Fruit fly (Drosophila melanogaster): ENCODE data around the gene CG32219.

Gene CG32219

DNA sequence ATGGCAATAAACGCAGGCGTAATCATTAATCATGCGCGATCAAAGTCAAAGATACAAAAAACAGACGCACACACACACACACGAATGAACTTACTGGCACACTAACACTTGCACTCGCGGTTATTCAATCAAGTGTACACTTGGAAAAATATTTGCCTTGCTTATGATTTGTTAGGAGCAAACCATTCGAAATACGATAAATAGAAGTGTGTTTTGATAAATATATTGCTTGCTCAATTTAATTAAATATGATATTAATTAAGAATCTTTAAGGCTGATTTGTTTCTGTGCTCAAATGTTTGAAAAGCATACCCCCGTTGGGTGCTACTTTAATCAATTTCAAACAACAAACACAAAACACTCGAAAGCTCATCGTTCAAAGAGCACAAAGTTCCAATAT, 5.5 kb downstream of the CG32219 start (continued):
- peak; percentile 8 for TF ChIP-seq cwo (GFP tag; optimal IDR thresholded peaks at IDR 0.05)
- no peak for TF ChIP-seq Ravus (GFP tag; IDR thresholded peaks at IDR 0.05)
- peak; percentile 3 for TF ChIP-seq Abd-B (GFP tag; optimal IDR thresholded peaks at IDR 0.05)
- TF ChIP-seq CG7372 (GFP tag; IDR thresholded peaks at IDR 0.05), result no peak
- no peak for TF ChIP-seq Oaz (GFP tag; IDR thresholded peaks at IDR 0.05)
- TF ChIP-seq Doc2 (GFP tag; IDR thresholded peaks at IDR 0.05), result no peak
- no peak for TF ChIP-seq pros (GFP tag; optimal IDR thresholded peaks at IDR 0.05)
- TF ChIP-seq tx (GFP tag; optimal IDR thresholded peaks at IDR 0.05), result no peak
- TF ChIP-seq CG11696 (GFP tag; IDR thresholded peaks at IDR 0.05), result no peak
- TF ChIP-seq lbe (GFP tag; optimal IDR thresholded peaks at IDR 0.05), result no peak
- TF ChIP-seq CG1024 (GFP tag; IDR thresholded peaks at IDR 0.05), result no peak
- no peak for TF ChIP-seq lilli (GFP tag; optimal IDR thresholded peaks at IDR 0.05)
- TF ChIP-seq kah (GFP tag; optimal IDR thresholded peaks at IDR 0.05), result no peak
- TF ChIP-seq CG10543 (GFP tag; optimal IDR thresholded peaks at IDR 0.05), result no peak
- no peak for TF ChIP-seq knrl (GFP tag; IDR thresholded peaks at IDR 0.05; ENCODE audit: partially characterized antibody)
- no peak for TF ChIP-seq CG12155 (GFP tag; optimal IDR thresholded peaks at IDR 0.05)
- no peak for TF ChIP-seq CG2199 (GFP tag; IDR thresholded peaks at IDR 0.05)
- TF ChIP-seq mirr (GFP tag; optimal IDR thresholded peaks at IDR 0.05), result no peak
- no peak for TF ChIP-seq CG5953 (GFP tag; IDR thresholded peaks at IDR 0.05)
- no peak for TF ChIP-seq slbo (GFP tag; IDR thresholded peaks at IDR 0.05)
- no peak for TF ChIP-seq CG18764 (GFP tag; optimal IDR thresholded peaks at IDR 0.05)
- TF ChIP-seq CG12659 (GFP tag; optimal IDR thresholded peaks at IDR 0.05), result no peak
- TF ChIP-seq Dek (tag; optimal IDR thresholded peaks at IDR 0.05), result no peak
- TF ChIP-seq ci (GFP tag; IDR thresholded peaks at IDR 0.05), result no peak
- no peak for TF ChIP-seq repo (GFP tag; optimal IDR thresholded peaks at IDR 0.05)
- TF ChIP-seq CG32767 (GFP tag; IDR thresholded peaks at IDR 0.05), result no peak
- no peak for TF ChIP-seq chm (GFP tag; IDR thresholded peaks at IDR 0.05)
- no peak for TF ChIP-seq emc (GFP tag; optimal IDR thresholded peaks at IDR 0.05)
- no peak for TF ChIP-seq ttk (GFP tag; IDR thresholded peaks at IDR 0.05)
- no peak for TF ChIP-seq bigmax (GFP tag; optimal IDR thresholded peaks at IDR 0.05)
- no peak for TF ChIP-seq sim (GFP tag; IDR thresholded peaks at IDR 0.05)
- TF ChIP-seq Vsx1 (GFP tag; optimal IDR thresholded peaks at IDR 0.05), result peak; percentile 29
- TF ChIP-seq usp (GFP tag; optimal IDR thresholded peaks at IDR 0.05), result no peak
- peak; percentile 7 for TF ChIP-seq sens (GFP tag)
- no peak for TF ChIP-seq CG14014 (GFP tag; IDR thresholded peaks at IDR 0.05)
- TF ChIP-seq nau (GFP tag; optimal IDR thresholded peaks at IDR 0.05), result no peak
- TF ChIP-seq CG15011 (GFP tag; optimal IDR thresholded peaks at IDR 0.05), result no peak
- no peak for TF ChIP-seq jumu (GFP tag; optimal IDR thresholded peaks at IDR 0.05)
- no peak for TF ChIP-seq trh (GFP tag; optimal IDR thresholded peaks at IDR 0.05)
- no peak for TF ChIP-seq Kr (GFP tag; optimal IDR thresholded peaks at IDR 0.05)
- TF ChIP-seq CG12104 (GFP tag; optimal IDR thresholded peaks at IDR 0.05), result peak; percentile 2
- TF ChIP-seq CG13775 (GFP tag; optimal IDR thresholded peaks at IDR 0.05), result no peak
- TF ChIP-seq CG15696 (tag; optimal IDR thresholded peaks at IDR 0.05), result no peak
- TF ChIP-seq cg (GFP tag; optimal IDR thresholded peaks at IDR 0.05), result no peak
- peak; percentile 33; the same call in 1 of the 2 replicates for TF ChIP-seq CG6689 (GFP tag; IDR thresholded peaks at IDR 0.05)
- no peak for TF ChIP-seq abd-A (tag; optimal IDR thresholded peaks at IDR 0.05)
- TF ChIP-seq grn (GFP tag; optimal IDR thresholded peaks at IDR 0.05), result no peak
- TF ChIP-seq sc (optimal IDR thresholded peaks at IDR 0.05), result no peak
- no peak for TF ChIP-seq sc (GFP tag; optimal IDR thresholded peaks at IDR 0.05)
- TF ChIP-seq Rfx (GFP tag; IDR thresholded peaks at IDR 0.05), result no peak
- no peak for TF ChIP-seq bsh (GFP tag; optimal IDR thresholded peaks at IDR 0.05)
- TF ChIP-seq CG11247 (GFP tag; IDR thresholded peaks at IDR 0.05), result no peak
- TF ChIP-seq Xrp1 (GFP tag; IDR thresholded peaks at IDR 0.05), result no peak

Data from whole organism, embryonic.